Fruit fly (Drosophila melanogaster) whole organism, embryonic: ENCODE data around the gene Seipin.

Source experiments
- CG10267 ChIP-seq: fragments of 200-800 bp; sonication (Bioruptor generic); optimal IDR thresholded peaks from 2 replicates; lab custom pipeline; 2018; ENCODE audit warnings: missing biosample characterization, mild to moderate bottlenecking, missing genetic modification characterization, moderate library complexity
- CG11085 ChIP-seq: fragments of 200-800 bp; sonication (Bioruptor generic); IDR thresholded peaks from 2 replicates; pipeline ENCODE4 v1.3.6; 2022; ENCODE audit warnings: missing biosample characterization, missing genetic modification characterization
- CG11560 ChIP-seq: fragments of 200-800 bp; sonication (Bioruptor generic); IDR thresholded peaks from 3 replicates; pipeline ENCODE4 v1.3.6; 2022; ENCODE audit warnings: missing biosample characterization, missing genetic modification characterization
- CG12299 ChIP-seq: fragments of 200-800 bp; sonication (Bioruptor generic); optimal IDR thresholded peaks from 2 replicates; lab custom pipeline; 2018; ENCODE audit warnings: missing biosample characterization, mild to moderate bottlenecking, missing genetic modification characterization
- CG13287 ChIP-seq: fragments of 200-800 bp; sonication (Bioruptor generic); IDR thresholded peaks from 2 replicates; pipeline ENCODE4 v1.3.6; 2022; ENCODE audit warnings: missing biosample characterization, missing genetic modification characterization; ENCODE audit not compliant: partially characterized antibody
- CG13424 ChIP-seq: fragments of 200-800 bp; sonication (Bioruptor generic); optimal IDR thresholded peaks from 2 replicates; lab custom pipeline; 2019; ENCODE audit warnings: missing biosample characterization, mild to moderate bottlenecking, missing genetic modification characterization, moderate library complexity
- CG13624 ChIP-seq: fragments of 200-800 bp; sonication (Bioruptor generic); optimal IDR thresholded peaks from 2 replicates; lab custom pipeline; 2016; ENCODE audit warnings: missing biosample characterization, missing genetic modification characterization
- CG14667 ChIP-seq: fragments of 200-800 bp; sonication (Bioruptor generic); IDR thresholded peaks from 2 replicates; pipeline ENCODE4 v1.3.6; 2022; ENCODE audit warnings: missing biosample characterization, missing genetic modification characterization
- CG15514 ChIP-seq: fragments of 200-800 bp; sonication (Bioruptor generic); optimal IDR thresholded peaks from 3 replicates; lab custom pipeline; 2017; ENCODE audit warnings: missing biosample characterization, missing genetic modification characterization, mild to moderate bottlenecking, moderate library complexity, missing genetic modification reagents
- CG17186 ChIP-seq: fragments of 200-800 bp; sonication (Bioruptor generic); optimal IDR thresholded peaks from 3 replicates; lab custom pipeline; 2017; ENCODE audit warnings: missing biosample characterization, missing genetic modification reagents, missing genetic modification characterization
- CG17359 ChIP-seq: fragments of 200-800 bp; sonication (Bioruptor generic); optimal IDR thresholded peaks from 3 replicates; lab custom pipeline; 2018; ENCODE audit warnings: missing biosample characterization, mild to moderate bottlenecking, missing genetic modification characterization, moderate library complexity
- CG30403 ChIP-seq: fragments of 200-800 bp; sonication (Bioruptor generic); optimal IDR thresholded peaks from 3 replicates; lab custom pipeline; 2016; ENCODE audit warnings: missing biosample characterization, missing genetic modification characterization
- CG32772 ChIP-seq: fragments of 200-800 bp; sonication (Bioruptor generic); IDR thresholded peaks from 2 replicates; pipeline ENCODE4 v1.3.6; 2022; ENCODE audit warnings: missing biosample characterization, missing genetic modification characterization
- CG34422 ChIP-seq: fragments of 200-800 bp; sonication (Bioruptor generic); IDR thresholded peaks from 3 replicates; pipeline ENCODE4 v1.3.6; 2022; ENCODE audit warnings: missing biosample characterization, missing genetic modification characterization
- CG3847 ChIP-seq: fragments of 200-800 bp; sonication (Bioruptor generic); IDR thresholded peaks from 2 replicates; pipeline ENCODE4 v1.3.6; 2022; ENCODE audit warnings: missing biosample characterization, missing genetic modification characterization
- CG42726 ChIP-seq: fragments of 200-800 bp; sonication (Bioruptor generic); IDR thresholded peaks from 2 replicates; pipeline ENCODE4 v1.3.6; 2022; ENCODE audit warnings: missing biosample characterization, missing genetic modification characterization; ENCODE audit not compliant: partially characterized antibody
- CG4617 ChIP-seq: fragments of 200-800 bp; sonication (Bioruptor generic); optimal IDR thresholded peaks from 3 replicates; lab custom pipeline; 2016; ENCODE audit warnings: missing biosample characterization, missing genetic modification characterization, borderline replicate concordance
- CG6683 ChIP-seq: fragments of 200-800 bp; sonication (Bioruptor generic); optimal IDR thresholded peaks from 2 replicates; lab custom pipeline; 2017; ENCODE audit warnings: missing biosample characterization, mild to moderate bottlenecking, missing genetic modification characterization, missing genetic modification reagents
- CG6813 ChIP-seq: fragments of 200-800 bp; sonication (Bioruptor generic); optimal IDR thresholded peaks from 2 replicates; lab custom pipeline; 2017; ENCODE audit warnings: missing biosample characterization, missing genetic modification characterization, mild to moderate bottlenecking, moderate library complexity, missing genetic modification reagents
- CG7372 ChIP-seq: fragments of 200-800 bp; sonication (Bioruptor generic); IDR thresholded peaks from 2 replicates; pipeline ENCODE4 v1.3.6; 2022; ENCODE audit warnings: missing biosample characterization, missing genetic modification characterization
- D ChIP-seq, 2 experiments: fragments of 200-800 bp in 1 of 2; fragments of >200 bp in 1 of 2; sonication (Bioruptor generic) in 1 of 2; optimal IDR thresholded peaks; 2 replicates in 1 of 2; 3 replicates in 1 of 2; lab custom pipeline; 2017; ENCODE audit warnings: mild to moderate bottlenecking in 1 of 2, missing biosample characterization in 1 of 2, missing genetic modification characterization in 1 of 2, missing genetic modification reagents in 1 of 2
- Dek ChIP-seq: fragments of 200-800 bp; sonication (Bioruptor generic); optimal IDR thresholded peaks from 3 replicates; lab custom pipeline; 2019; ENCODE audit warnings: missing biosample characterization, mild to moderate bottlenecking, missing genetic modification characterization, moderate library complexity
- Dll ChIP-seq: fragments of 200-800 bp; sonication (Bioruptor generic); IDR thresholded peaks from 4 replicates; pipeline ENCODE4 v1.3.6; 2022; ENCODE audit warnings: missing biosample characterization, missing genetic modification characterization; ENCODE audit not compliant: partially characterized antibody
- Dp ChIP-seq: fragments of 200-800 bp; sonication (Bioruptor generic); optimal IDR thresholded peaks from 2 replicates; lab custom pipeline; 2018; ENCODE audit warnings: missing biosample characterization, mild to moderate bottlenecking, missing genetic modification characterization, moderate library complexity
- Dref ChIP-seq: fragments of 200-800 bp; sonication (Bioruptor generic); IDR thresholded peaks from 2 replicates; pipeline ENCODE4 v1.3.6; 2022; ENCODE audit warnings: missing biosample characterization, missing genetic modification characterization
- E2f2 ChIP-seq: fragments of 200-800 bp; sonication (Bioruptor generic); IDR thresholded peaks from 2 replicates; pipeline ENCODE4 v1.3.6; 2022; ENCODE audit warnings: missing biosample characterization, missing genetic modification characterization
- Fer1 ChIP-seq: fragments of 200-800 bp; sonication (Bioruptor generic); optimal IDR thresholded peaks from 2 replicates; lab custom pipeline; 2017; ENCODE audit warnings: missing biosample characterization, mild to moderate bottlenecking, missing genetic modification characterization
- Fer2 ChIP-seq: fragments of 200-800 bp; sonication (Bioruptor generic); optimal IDR thresholded peaks from 2 replicates; lab custom pipeline; 2018; ENCODE audit warnings: missing biosample characterization, mild to moderate bottlenecking, missing genetic modification characterization, moderate library complexity
- H2.0 ChIP-seq: fragments of 200-800 bp; sonication (Bioruptor generic); IDR thresholded peaks from 2 replicates; pipeline ENCODE4 v1.3.6; 2022; ENCODE audit warnings: missing biosample characterization, missing genetic modification characterization
- HHEX ChIP-seq: fragments of 200-800 bp; sonication (Bioruptor generic); optimal IDR thresholded peaks from 3 replicates; lab custom pipeline; 2017; ENCODE audit warnings: missing biosample characterization, mild to moderate bottlenecking, missing genetic modification characterization, missing genetic modification reagents
- Lhr ChIP-seq: fragments of 200-800 bp; sonication (Bioruptor generic); optimal IDR thresholded peaks from 3 replicates; lab custom pipeline; 2017; ENCODE audit warnings: mild to moderate bottlenecking, missing biosample characterization, missing genetic modification reagents, missing genetic modification characterization
- Med ChIP-seq: fragments of 200-800 bp; sonication (Bioruptor generic); peaks from one replicate; lab custom pipeline; 2016; ENCODE audit warnings: missing biosample characterization, missing genetic modification characterization, mild to moderate bottlenecking, inconsistent platforms, moderate library complexity
- Myb ChIP-seq: fragments of 200-800 bp; sonication (Bioruptor generic); optimal IDR thresholded peaks from 2 replicates; lab custom pipeline; 2016; ENCODE audit warnings: missing biosample characterization, missing genetic modification characterization
- Opbp ChIP-seq: fragments of 200-800 bp; sonication (Bioruptor generic); IDR thresholded peaks from 3 replicates; pipeline ENCODE4 v1.3.6; 2022; ENCODE audit warnings: missing biosample characterization, missing genetic modification characterization; ENCODE audit not compliant: partially characterized antibody
- Sin3A ChIP-seq: fragments of >200 bp; optimal IDR thresholded peaks from 2 replicates; lab custom pipeline; 2018
- Sry-δ ChIP-seq: fragments of 200-800 bp; sonication (Bioruptor generic); optimal IDR thresholded peaks from 2 replicates; lab custom pipeline; 2016; ENCODE audit warnings: missing biosample characterization, missing genetic modification characterization
- Usf ChIP-seq: fragments of 200-800 bp; sonication (Bioruptor generic); optimal IDR thresholded peaks from 2 replicates; lab custom pipeline; 2017; ENCODE audit warnings: missing genotype, missing biosample characterization, missing genetic modification characterization
- amos ChIP-seq: fragments of 200-800 bp; sonication (Bioruptor generic); IDR thresholded peaks from 2 replicates; pipeline ENCODE4 v1.3.6; 2022; ENCODE audit warnings: missing biosample characterization, missing genetic modification characterization; ENCODE audit not compliant: partially characterized antibody
- crol ChIP-seq: fragments of 200-800 bp; sonication (Bioruptor generic); IDR thresholded peaks from 2 replicates; pipeline ENCODE4 v1.3.6; 2022; ENCODE audit warnings: missing biosample characterization, missing genetic modification characterization
- dan ChIP-seq: fragments of 200-800 bp; sonication (Bioruptor generic); IDR thresholded peaks from 2 replicates; pipeline ENCODE4 v1.3.6; 2022; ENCODE audit warnings: missing biosample characterization, missing genetic modification characterization
- exex ChIP-seq: fragments of 200-800 bp; sonication (Bioruptor generic); optimal IDR thresholded peaks from 4 replicates; lab custom pipeline; 2018; ENCODE audit warnings: missing biosample characterization, mild to moderate bottlenecking, missing genetic modification characterization, moderate library complexity
- her ChIP-seq: fragments of 200-800 bp; sonication (Bioruptor generic); optimal IDR thresholded peaks from 2 replicates; lab custom pipeline; 2016; ENCODE audit warnings: missing biosample characterization, missing genetic modification characterization
- jing ChIP-seq: fragments of 200-800 bp; sonication (Bioruptor generic); optimal IDR thresholded peaks from 2 replicates; lab custom pipeline; 2018; ENCODE audit warnings: missing biosample characterization, mild to moderate bottlenecking, missing genetic modification characterization
- maf-S ChIP-seq: fragments of 200-800 bp; sonication (Bioruptor generic); optimal IDR thresholded peaks from 2 replicates; lab custom pipeline; 2016; ENCODE audit warnings: missing biosample characterization, missing genetic modification characterization
- row ChIP-seq: fragments of 200-800 bp; sonication (Bioruptor generic); IDR thresholded peaks from 3 replicates; pipeline ENCODE4 v1.3.6; 2022; ENCODE audit warnings: missing biosample characterization, missing genetic modification characterization
- salm ChIP-seq: fragments of 200-800 bp; sonication (Bioruptor generic); optimal IDR thresholded peaks from 2 replicates; lab custom pipeline; 2018; ENCODE audit warnings: missing biosample characterization, mild to moderate bottlenecking, missing genetic modification characterization
- sd ChIP-seq: fragments of 200-800 bp; sonication (Bioruptor generic); optimal IDR thresholded peaks from 3 replicates; lab custom pipeline; 2018; ENCODE audit warnings: missing biosample characterization, mild to moderate bottlenecking, missing genetic modification characterization, moderate library complexity
- sim ChIP-seq: fragments of 200-800 bp; sonication (Bioruptor generic); IDR thresholded peaks from 2 replicates; pipeline ENCODE4 v1.3.6; 2022; ENCODE audit warnings: missing biosample characterization, missing genetic modification characterization
- vvl ChIP-seq: fragments of 200-800 bp; sonication (Bioruptor generic); IDR thresholded peaks from 2 replicates; pipeline ENCODE4 v1.3.6; 2022; ENCODE audit warnings: missing biosample characterization, missing genetic modification characterization

Gene Seipin

DNA sequence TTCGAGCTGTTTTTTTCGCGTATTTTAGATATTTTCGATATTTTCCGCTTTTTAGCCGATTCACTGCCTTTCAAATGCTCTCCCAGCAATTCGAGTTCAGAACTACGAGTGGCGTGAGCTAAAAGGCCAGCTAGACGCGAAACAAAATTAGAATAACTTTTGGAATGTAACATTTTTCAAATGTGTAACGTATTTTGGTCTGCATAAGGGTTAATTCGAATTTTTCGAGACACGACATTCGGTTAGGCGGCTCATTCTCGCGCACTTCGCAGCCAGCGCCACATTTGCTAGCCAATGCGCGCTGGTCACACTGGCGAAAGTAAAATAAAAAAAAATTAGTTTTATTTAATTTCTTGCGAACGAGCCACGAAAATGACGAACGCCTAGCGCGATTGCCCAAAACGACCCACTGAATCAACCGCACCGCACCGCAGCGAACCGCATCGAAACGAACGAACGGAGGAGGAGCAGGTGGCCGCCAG lies 5.0 kb downstream of the Seipin start, which contains the start of the genes brv3 and Pi4KIIIalpha (continued):
- TF ChIP-seq CG6813 (GFP tag; lab: Kevin White, UChicago) = no peak
- no peak for TF ChIP-seq CG30403 (GFP tag; lab: Kevin White, UChicago)
- TF ChIP-seq CG11085 (GFP tag; lab: Robert Waterston, UW) = no peak
- no peak for TF ChIP-seq CG6683 (GFP tag; lab: Kevin White, UChicago)
- TF ChIP-seq dan (GFP tag; lab: Robert Waterston, UW) = no peak
- no peak for TF ChIP-seq CG42726 (GFP tag; lab: Robert Waterston, UW)
- no peak for TF ChIP-seq vvl
- peak; percentile 82 for TF ChIP-seq E2f2 (GFP tag; lab: Robert Waterston, UW)
- peak; percentile 41; the same call in 1 of the 2 replicates for TF ChIP-seq CG32772 (GFP tag; lab: Robert Waterston, UW)
- TF ChIP-seq CG34422 (GFP tag; lab: Robert Waterston, UW) = 0 out of 3 replicates have a peak, but pooled peaks have one; percentile 16
- peak; percentile 98 for TF ChIP-seq Myb (GFP tag; lab: Kevin White, UChicago)
- no peak for TF ChIP-seq sim (GFP tag; lab: Robert Waterston, UW)
- TF ChIP-seq Dref (GFP tag; lab: Robert Waterston, UW) = peak; percentile 52
- peak; percentile 71 for TF ChIP-seq Dp (GFP tag; lab: Kevin White, UChicago)
- TF ChIP-seq her = peak; percentile 99
- no peak for TF ChIP-seq Fer1 (GFP tag; lab: Kevin White, UChicago)
- peak; percentile 55 for TF ChIP-seq CG3847 (GFP tag; lab: Robert Waterston, UW)
- peak; percentile 44 for TF ChIP-seq Lhr (GFP tag; lab: Kevin White, UChicago)
- TF ChIP-seq H2.0 (GFP tag; lab: Robert Waterston, UW) = no peak
- no peak for TF ChIP-seq jing
- TF ChIP-seq HHEX (GFP tag; lab: Kevin White, UChicago) = no peak
- no peak for TF ChIP-seq salm
- TF ChIP-seq CG15514 = peak; percentile 39
- no peak for TF ChIP-seq Usf (GFP tag; lab: Kevin White, UChicago)
- TF ChIP-seq CG13624 (GFP tag; lab: Kevin White, UChicago) = peak; percentile 4
- TF ChIP-seq CG4617 = peak; percentile 71
- peak; percentile 54 for TF ChIP-seq amos
- TF ChIP-seq CG10267 (tag; lab: Kevin White, UChicago) = no peak
- no peak for TF ChIP-seq maf-S (GFP tag; lab: Kevin White, UChicago)
- peak; percentile 8 for TF ChIP-seq Dek (tag; lab: Kevin White, UChicago)
- no peak for TF ChIP-seq D (optimal IDR thresholded peaks at IDR 0.05; lab: Kevin White, UChicago)
- no peak for TF ChIP-seq D (GFP tag; optimal IDR thresholded peaks at IDR 0.05; lab: Kevin White, UChicago)
- TF ChIP-seq row (GFP tag; lab: Robert Waterston, UW) = peak; percentile 63; the same call in 2 of the 3 replicates
- TF ChIP-seq sd (tag; lab: Kevin White, UChicago) = no peak
- TF ChIP-seq CG14667 (GFP tag; lab: Robert Waterston, UW) = no peak
- TF ChIP-seq crol (GFP tag; lab: Robert Waterston, UW) = no peak
- peak; percentile 3 for TF ChIP-seq Med (GFP tag; lab: Kevin White, UChicago)
- peak; percentile 34; the same call in 1 of the 2 replicates for TF ChIP-seq CG13287
- peak; percentile 62; the same call in 1 of the 3 replicates for TF ChIP-seq CG11560
- peak; percentile 49 for TF ChIP-seq Sin3A (lab: Kevin White, UChicago)
- TF ChIP-seq CG17186 (GFP tag; lab: Kevin White, UChicago) = peak; percentile 22
- TF ChIP-seq Opbp = peak; percentile 46; the same call in 1 of the 3 replicates
- TF ChIP-seq Dll (GFP tag; lab: Robert Waterston, UW) = peak; percentile 48; the same call in 1 of the 4 replicates
- TF ChIP-seq CG7372 = no peak
- no peak for TF ChIP-seq CG13424 (tag; lab: Kevin White, UChicago)
- TF ChIP-seq CG17359 (tag; lab: Kevin White, UChicago) = peak; percentile 69
- TF ChIP-seq Fer2 (tag; lab: Kevin White, UChicago) = no peak
- TF ChIP-seq Sry-δ (GFP tag; lab: Kevin White, UChicago) = peak; percentile 34
- TF ChIP-seq exex = no peak
- no peak for TF ChIP-seq CG12299
